Worm (Caenorhabditis elegans) whole organism, L4 larva: Measurements from ENCODE around the gene tut-2.

Experiments
- D1046.2 ChIP-seq: fragments of 200-800 bp; sonication (Bioruptor generic); IDR thresholded peaks from 2 replicates; pipeline ENCODE4 v1.3.6; 2022; ENCODE audit warnings: missing genetic modification characterization, missing compliant biosample characterization
- F49E8.2 ChIP-seq: sonication (generic microtip); optimal IDR thresholded peaks from 2 replicates; lab custom pipeline; 2016; ENCODE audit warnings: missing compliant biosample characterization, mild to moderate bottlenecking, missing genetic modification characterization, borderline replicate concordance
- R02D3.7 ChIP-seq: fragments of 150-350 bp; sonication (generic microtip); optimal IDR thresholded peaks from 3 replicates; lab custom pipeline; 2014; ENCODE audit warnings: missing biosample characterization, missing genetic modification characterization
- T20F7.1 ChIP-seq: fragments of 200-800 bp; sonication (Bioruptor generic); optimal IDR thresholded peaks from 2 replicates; lab custom pipeline; 2018; ENCODE audit warnings: mild to moderate bottlenecking, missing genetic modification characterization, missing compliant biosample characterization
- T26A8.4 ChIP-seq: fragments of 200-800 bp; sonication (Bioruptor generic); IDR thresholded peaks from 2 replicates; pipeline ENCODE4 v1.3.6; 2022; ENCODE audit warnings: missing genetic modification characterization, missing compliant biosample characterization
- Y5F2A.4 ChIP-seq: fragments of 200-800 bp; sonication (Bioruptor generic); optimal IDR thresholded peaks from 2 replicates; lab custom pipeline; 2018; ENCODE audit warnings: mild to moderate bottlenecking, missing genetic modification characterization, missing compliant biosample characterization
- aha-1 ChIP-seq: fragments of 150-350 bp; peaks from one replicate; lab custom pipeline; 2014; ENCODE audit warnings: missing biosample characterization, missing genetic modification characterization
- arid-1 ChIP-seq: fragments of 200-800 bp; sonication (Bioruptor generic); conservative IDR thresholded peaks from 2 replicates; pipeline ENCODE4 v1.3.6; 2022; ENCODE audit warnings: missing genetic modification reagents, missing genetic modification characterization, missing compliant biosample characterization
- ceh-28 ChIP-seq: fragments of 150-350 bp; optimal IDR thresholded peaks from 2 replicates; lab custom pipeline; 2014; ENCODE audit warnings: missing biosample characterization, missing genetic modification reagents, missing genetic modification characterization
- ctbp-1 ChIP-seq: fragments of 200-800 bp; sonication (Bioruptor generic); IDR thresholded peaks from 2 replicates; pipeline ENCODE4 v1.3.6; 2022; ENCODE audit warnings: missing genetic modification reagents, missing genetic modification characterization, missing compliant biosample characterization
- daf-16 ChIP-seq, 3 experiments: sonication (generic microtip); optimal IDR thresholded peaks; 2 replicates each; lab custom pipeline; 2016 to 2017; ENCODE audit warnings: missing genetic modification characterization in 3 of 3, missing genetic modification reagents in 3 of 3, mild to moderate bottlenecking in 2 of 3, missing compliant biosample characterization in 2 of 3, missing biosample characterization in 1 of 3, moderate library complexity in 1 of 3
- daf-8 ChIP-seq: fragments of 200-800 bp; sonication (Bioruptor generic); IDR thresholded peaks from 2 replicates; pipeline ENCODE4 v1.3.6; 2022; ENCODE audit warnings: missing genetic modification characterization, missing compliant biosample characterization
- dpl-1 ChIP-seq: fragments of 150-350 bp; optimal IDR thresholded peaks from 2 replicates; lab custom pipeline; 2014; ENCODE audit warnings: missing biosample characterization, missing genetic modification reagents, missing genetic modification characterization
- dve-1 ChIP-seq: sonication (generic microtip); optimal IDR thresholded peaks from 2 replicates; lab custom pipeline; 2017; ENCODE audit warnings: antibody characterized with exemption, mild to moderate bottlenecking, missing genetic modification characterization, missing compliant biosample characterization; ENCODE audit not compliant: insufficient read depth
- egl-43 ChIP-seq: fragments of 200-800 bp; sonication (Bioruptor generic); IDR thresholded peaks from 2 replicates; pipeline ENCODE4 v1.3.6; 2022; ENCODE audit warnings: missing genetic modification reagents, missing genetic modification characterization, missing compliant biosample characterization
- fkh-10 ChIP-seq: fragments of 150-350 bp; optimal IDR thresholded peaks from 2 replicates; lab custom pipeline; 2014; ENCODE audit warnings: missing biosample characterization, missing genetic modification reagents, missing genetic modification characterization
- gei-8 ChIP-seq: fragments of 200-800 bp; sonication (Bioruptor generic); optimal IDR thresholded peaks from 2 replicates; lab custom pipeline; 2018; ENCODE audit warnings: mild to moderate bottlenecking, missing genetic modification characterization, missing compliant biosample characterization
- hlh-11 ChIP-seq: fragments of 200-800 bp; sonication (Bioruptor generic); optimal IDR thresholded peaks from 2 replicates; lab custom pipeline; 2018; ENCODE audit warnings: mild to moderate bottlenecking, missing genetic modification characterization, missing compliant biosample characterization
- hlh-30 ChIP-seq: sonication (generic microtip); optimal IDR thresholded peaks from 2 replicates; lab custom pipeline; 2017; ENCODE audit warnings: antibody characterized with exemption, mild to moderate bottlenecking, missing genetic modification characterization, missing compliant biosample characterization; ENCODE audit not compliant: insufficient read depth
- lin-29 ChIP-seq: fragments of 200-800 bp; sonication (Bioruptor generic); IDR thresholded peaks from 2 replicates; pipeline ENCODE4 v1.3.6; 2022; ENCODE audit warnings: missing genetic modification reagents, missing genetic modification characterization, missing compliant biosample characterization
- lir-3 ChIP-seq: sonication (generic microtip); optimal IDR thresholded peaks from 2 replicates; lab custom pipeline; 2016; ENCODE audit warnings: mild to moderate bottlenecking, missing genetic modification characterization, missing compliant biosample characterization
- lsy-2 ChIP-seq, 2 experiments: fragments of 150-350 bp in 1 of 2; sonication (generic microtip) in 1 of 2; optimal IDR thresholded peaks; 2 replicates each; lab custom pipeline; 2014 to 2017; ENCODE audit warnings: missing biosample characterization in 2 of 2, missing genetic modification characterization in 2 of 2
- mdl-1 ChIP-seq, 2 experiments: fragments of 150-350 bp in 1 of 2; sonication (generic microtip) in 1 of 2; optimal IDR thresholded peaks; 2 replicates each; lab custom pipeline; 2014 to 2017; ENCODE audit warnings: missing biosample characterization in 2 of 2, missing genetic modification characterization in 2 of 2
- mdt-29 ChIP-seq: fragments of 200-800 bp; sonication (Bioruptor generic); IDR thresholded peaks from 2 replicates; pipeline ENCODE4 v1.3.6; 2022; ENCODE audit warnings: missing genetic modification reagents, missing genetic modification characterization, missing compliant biosample characterization
- mep-1 ChIP-seq: fragments of 150-350 bp; sonication (generic microtip); optimal IDR thresholded peaks from 3 replicates; lab custom pipeline; 2014; ENCODE audit warnings: missing biosample characterization, missing genetic modification characterization
- mes-2 ChIP-seq: sonication (generic microtip); optimal IDR thresholded peaks from 2 replicates; lab custom pipeline; 2016; ENCODE audit warnings: missing genotype, mild to moderate bottlenecking, missing genetic modification characterization, missing compliant biosample characterization; ENCODE audit not compliant: poor library complexity, severe bottlenecking
- mxl-2 ChIP-seq: fragments of 200-800 bp; sonication (Bioruptor generic); conservative IDR thresholded peaks from 2 replicates; pipeline ENCODE4 v1.3.6; 2022; ENCODE audit warnings: missing genetic modification reagents, missing genetic modification characterization, missing compliant biosample characterization
- mxl-3 ChIP-seq: fragments of 200-800 bp; sonication (Bioruptor generic); optimal IDR thresholded peaks from 2 replicates; lab custom pipeline; 2018; ENCODE audit warnings: mild to moderate bottlenecking, missing genetic modification characterization, missing compliant biosample characterization
- nhr-10 ChIP-seq: fragments of 150-350 bp; optimal IDR thresholded peaks from 2 replicates; lab custom pipeline; 2014; ENCODE audit warnings: missing biosample characterization, missing genetic modification characterization
- nhr-41 ChIP-seq: fragments of 200-800 bp; sonication (Bioruptor generic); IDR thresholded peaks from 2 replicates; pipeline ENCODE4 v1.3.6; 2022; ENCODE audit warnings: missing genetic modification reagents, missing genetic modification characterization, missing compliant biosample characterization
- nhr-42 ChIP-seq: fragments of 200-800 bp; sonication (Bioruptor generic); IDR thresholded peaks from 2 replicates; pipeline ENCODE4 v1.3.6; 2022; ENCODE audit warnings: missing genetic modification characterization, missing compliant biosample characterization
- nhr-48 ChIP-seq: sonication (generic microtip); optimal IDR thresholded peaks from 2 replicates; lab custom pipeline; 2016; ENCODE audit warnings: mild to moderate bottlenecking, missing genetic modification characterization, missing compliant biosample characterization
- php-3 ChIP-seq: fragments of 200-800 bp; sonication (Bioruptor generic); IDR thresholded peaks from 2 replicates; pipeline ENCODE4 v1.3.6; 2022; ENCODE audit warnings: missing genetic modification reagents, missing genetic modification characterization, missing compliant biosample characterization
- pqm-1 ChIP-seq: sonication (generic microtip); optimal IDR thresholded peaks from 2 replicates; lab custom pipeline; 2017; ENCODE audit warnings: missing biosample characterization, missing genetic modification characterization
- rbr-2 ChIP-seq: sonication (generic microtip); optimal IDR thresholded peaks from 2 replicates; lab custom pipeline; 2016; ENCODE audit warnings: missing genotype, missing genetic modification characterization, missing compliant biosample characterization
- set-16 ChIP-seq: fragments of 200-800 bp; sonication (Bioruptor generic); IDR thresholded peaks from 2 replicates; pipeline ENCODE4 v1.3.6; 2022; ENCODE audit warnings: missing genetic modification reagents, missing genetic modification characterization, missing compliant biosample characterization
- snpc-4 ChIP-seq: fragments of 150-350 bp; optimal IDR thresholded peaks from 2 replicates; lab custom pipeline; 2014; ENCODE audit warnings: missing biosample characterization, missing genetic modification characterization
- spr-1 ChIP-seq: sonication (generic microtip); optimal IDR thresholded peaks from 2 replicates; lab custom pipeline; 2016; ENCODE audit warnings: mild to moderate bottlenecking, missing genetic modification characterization, missing compliant biosample characterization
- unc-130 ChIP-seq: sonication (generic microtip); optimal IDR thresholded peaks from 2 replicates; lab custom pipeline; 2016; ENCODE audit warnings: missing genetic modification reagents, missing genetic modification characterization, missing compliant biosample characterization
- unc-62 ChIP-seq, 3 experiments: fragments of 150-350 bp in 1 of 3; sonication (generic microtip); optimal IDR thresholded peaks in 2 of 3; peaks in 1 of 3; 1 replicate in 1 of 3; 2 replicates in 2 of 3; lab custom pipeline; 2014 to 2017; ENCODE audit warnings: missing biosample characterization in 3 of 3, missing genetic modification characterization in 3 of 3, missing genetic modification reagents in 3 of 3, missing genotype in 1 of 3
- zfp-2 ChIP-seq: sonication (generic microtip); optimal IDR thresholded peaks from 2 replicates; lab custom pipeline; 2016; ENCODE audit warnings: mild to moderate bottlenecking, missing genetic modification characterization, missing compliant biosample characterization
- zip-11 ChIP-seq: fragments of 200-800 bp; sonication (Bioruptor generic); IDR thresholded peaks from 2 replicates; pipeline ENCODE4 v1.3.6; 2022; ENCODE audit warnings: missing genetic modification characterization, missing compliant biosample characterization
- ztf-7 ChIP-seq: fragments of 150-350 bp; optimal IDR thresholded peaks from 2 replicates; lab custom pipeline; 2014; ENCODE audit warnings: missing biosample characterization, missing genetic modification characterization

tut-2 gene

ce11 chrV:10679080-10679479 lies 21.0 kb downstream of the tut-2 start:
- TF ChIP-seq lsy-2 (tag; optimal IDR thresholded peaks at IDR 0.05; lab: Kevin White, UChicago) (peak in 1 of 2 experiments; percentile 8), T20F7.1 (no peak), nhr-41 (GFP tag; lab: Robert Waterston, UW) (no peak)

DNA sequence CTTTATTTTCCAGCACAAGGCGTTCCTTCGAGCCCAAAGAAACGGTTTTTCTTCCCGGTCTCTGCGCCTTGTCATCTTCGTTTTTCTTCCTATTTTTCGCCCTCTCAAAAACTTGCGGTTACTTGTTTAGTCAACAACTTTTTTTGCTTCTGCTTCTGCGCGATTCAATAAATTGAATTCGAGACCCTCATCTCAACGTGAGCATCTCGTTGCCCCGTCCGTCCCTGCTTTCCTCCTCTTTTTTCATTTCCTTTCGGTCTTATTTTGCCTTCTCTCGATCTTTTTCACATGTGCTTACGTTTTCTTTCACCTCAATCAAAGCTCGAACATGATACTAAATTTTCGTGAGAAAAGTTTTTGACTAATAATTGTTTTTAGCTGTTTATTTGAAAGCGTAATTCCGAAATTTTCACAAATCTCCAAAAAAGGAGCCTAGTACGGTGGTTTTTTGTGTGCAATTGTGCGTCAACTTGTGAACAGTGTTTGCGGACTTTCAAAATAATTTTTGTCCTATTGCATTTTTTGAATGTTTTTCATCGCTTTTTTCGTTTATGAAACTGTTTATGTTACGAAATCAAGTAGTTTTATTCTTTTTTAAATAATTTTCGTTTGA lies 22.1 kb downstream of the tut-2 start:
- no peak for TF ChIP-seq set-16 (GFP tag; lab: Robert Waterston, UW)
- TF ChIP-seq nhr-10 (tag; lab: Kevin White, UChicago), result no peak
- peak; percentile 24 for TF ChIP-seq mes-2 (tag; lab: Kevin White, UChicago)
- TF ChIP-seq snpc-4 (tag; lab: Kevin White, UChicago), result no peak
- no peak for TF ChIP-seq egl-43 (GFP tag; lab: Robert Waterston, UW)
- no peak for TF ChIP-seq lir-3 (tag; lab: Kevin White, UChicago)
- no peak for TF ChIP-seq Y5F2A.4 (GFP tag; lab: Kevin White, UChicago)
- TF ChIP-seq fkh-10 (GFP tag; lab: Kevin White, UChicago), result peak; percentile 43
- peak in 1 of 2 experiments; percentile 77 for TF ChIP-seq lsy-2 (tag; optimal IDR thresholded peaks at IDR 0.05; lab: Kevin White, UChicago)
- peak; percentile 65 for TF ChIP-seq aha-1 (tag; lab: Kevin White, UChicago)

DNA sequence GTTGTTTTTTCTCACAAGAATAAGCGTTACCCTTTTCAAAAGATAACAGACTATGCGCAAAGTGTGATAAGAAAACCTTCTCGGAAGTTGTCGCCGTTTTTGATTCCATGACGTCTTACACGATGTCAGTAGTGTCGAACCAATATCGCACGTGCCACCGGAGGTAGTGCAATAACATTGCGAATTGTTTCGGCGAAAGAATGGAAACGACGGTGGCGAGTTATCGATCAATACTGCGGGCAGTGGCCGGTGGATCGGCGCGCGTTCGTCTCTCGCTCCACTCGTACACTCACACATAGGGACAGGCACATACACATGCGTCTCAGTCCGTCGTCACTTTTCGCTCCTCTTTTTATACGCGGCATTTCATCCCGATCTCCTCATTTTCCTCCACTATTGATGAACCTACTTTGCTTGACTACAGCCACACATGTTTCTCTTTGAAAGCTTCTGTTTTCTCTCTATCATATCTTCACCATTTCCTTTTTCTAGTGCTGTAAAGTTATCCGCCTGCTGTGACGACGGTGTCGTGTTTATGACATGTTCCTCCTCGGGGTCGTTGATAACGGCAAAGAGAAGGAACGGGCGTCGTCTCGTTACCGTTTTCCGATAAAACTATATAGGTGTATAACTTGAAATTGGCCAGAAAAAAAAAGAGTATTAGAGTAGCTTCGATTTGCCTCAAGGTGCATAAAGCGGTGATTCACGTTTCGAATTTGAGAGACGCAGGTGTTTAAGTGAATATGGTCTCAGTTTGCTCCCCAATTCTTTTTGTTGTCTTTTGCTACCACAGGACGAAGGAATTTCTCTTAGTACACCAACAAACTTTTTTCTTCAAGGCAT lies 23.3 kb downstream of the tut-2 start:
- TF ChIP-seq mdt-29 (GFP tag; lab: Robert Waterston, UW) (no peak), hlh-30 (tag; lab: Kevin White, UChicago) (peak; percentile 24), spr-1 (tag; lab: Kevin White, UChicago) (peak; percentile 56), daf-16 (GFP tag; optimal IDR thresholded peaks at IDR 0.05; lab: Kevin White, UChicago) (peak in 1 of 2 experiments; percentile 73), daf-16 (tag; optimal IDR thresholded peaks at IDR 0.05; lab: Kevin White, UChicago) (peak; percentile 67), pqm-1 (tag; lab: Kevin White, UChicago) (peak; percentile 47), unc-62 (GFP tag; optimal IDR thresholded peaks at IDR 0.05 in 1 of 2; lab: Kevin White, UChicago) (peak in 1 of 2 experiments; percentile 56), unc-62 (tag; optimal IDR thresholded peaks at IDR 0.05; lab: Kevin White, UChicago) (no peak), ztf-7 (tag; lab: Kevin White, UChicago) (no peak), F49E8.2 (tag; lab: Kevin White, UChicago) (no peak), daf-8 (GFP tag; lab: Robert Waterston, UW) (no peak), lin-29 (GFP tag; lab: Robert Waterston, UW) (no peak), mdl-1 (tag; optimal IDR thresholded peaks at IDR 0.05; lab: Kevin White, UChicago) (peak in 1 of 2 experiments; percentile 78), mxl-3 (GFP tag; lab: Kevin White, UChicago) (peak; percentile 88), arid-1 (GFP tag; lab: Robert Waterston, UW) (no peak), egl-43 (GFP tag; lab: Robert Waterston, UW) (0 out of 2 replicates have a peak, but pooled peaks have one; percentile 11), aha-1 (tag; lab: Kevin White, UChicago) (peak; percentile 75), D1046.2 (GFP tag; lab: Robert Waterston, UW) (no peak), R02D3.7 (tag; lab: Kevin White, UChicago) (no peak), nhr-48 (tag; lab: Kevin White, UChicago) (peak; percentile 77), T26A8.4 (0 out of 2 replicates have a peak, but pooled peaks have one; percentile 39), ceh-28 (tag; lab: Kevin White, UChicago) (peak; percentile 43), zfp-2 (tag; lab: Kevin White, UChicago) (no peak), gei-8 (peak; percentile 6), rbr-2 (tag; lab: Kevin White, UChicago) (peak; percentile 27), php-3 (GFP tag; lab: Robert Waterston, UW) (no peak), mep-1 (tag; lab: Kevin White, UChicago) (peak; percentile 11), zip-11 (GFP tag; lab: Robert Waterston, UW) (no peak), unc-130 (GFP tag; lab: Kevin White, UChicago) (no peak), ctbp-1 (GFP tag; lab: Robert Waterston, UW) (0 out of 2 replicates have a peak, but pooled peaks have one; percentile 8), mxl-2 (GFP tag; lab: Robert Waterston, UW) (no peak), dpl-1 (peak; percentile 1), dve-1 (tag; lab: Kevin White, UChicago) (peak; percentile 64), nhr-42 (GFP tag; lab: Robert Waterston, UW) (no peak), hlh-11 (tag; lab: Kevin White, UChicago) (peak; percentile 73)
